Worm (Caenorhabditis elegans): ENCODE data around the gene srb-11.

DNA sequence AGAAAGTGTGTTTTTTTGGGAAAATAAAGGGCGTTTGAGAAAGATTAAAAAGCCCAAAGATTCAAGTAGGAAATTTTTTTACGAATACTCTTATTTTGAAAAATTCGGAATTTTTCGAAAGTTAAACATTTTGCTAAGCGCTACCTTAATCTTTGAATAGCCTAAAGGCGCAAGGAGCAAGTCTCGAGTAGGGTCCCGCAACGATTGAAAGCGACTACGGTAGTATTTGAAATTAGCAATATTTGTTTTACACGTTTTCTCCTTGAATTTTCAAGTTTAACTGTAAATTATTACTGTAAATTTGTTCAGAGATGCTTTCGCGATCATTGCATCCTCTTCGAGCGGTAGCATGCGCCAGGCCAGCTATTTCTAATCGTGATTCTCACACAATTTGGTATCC lies 27.8 kb downstream of the srb-11 start, which contains the start of gene nduf-2.2:
- no peak for TF ChIP-seq hnd-1 (tag; optimal IDR thresholded peaks at IDR 0.05)
- no peak for TF ChIP-seq flt-1 (GFP tag; IDR thresholded peaks at IDR 0.05)
- no peak for TF ChIP-seq F13C5.2 (tag; optimal IDR thresholded peaks at IDR 0.05)
- no peak for TF ChIP-seq scrt-1 (GFP tag; IDR thresholded peaks at IDR 0.05)
- no peak for TF ChIP-seq hmg-4 (GFP tag; optimal IDR thresholded peaks at IDR 0.05)

All from whole organism, early embryonic.